Worm (Caenorhabditis elegans) whole organism, early embryonic: ENCODE results near the gene F52H3.11.

ENCODE experiments used
- F13C5.2 ChIP-seq: sonication (generic microtip); optimal IDR thresholded peaks from 2 replicates; lab custom pipeline; 2017; ENCODE audit warnings: mild to moderate bottlenecking, missing genetic modification characterization, inconsistent platforms, missing compliant biosample characterization
- ama-1 ChIP-seq: fragments of 150-350 bp; optimal IDR thresholded peaks from 2 replicates; lab custom pipeline; 2014
- ceh-13 ChIP-seq: fragments of 200-800 bp; sonication (Bioruptor generic); optimal IDR thresholded peaks from 2 replicates; lab custom pipeline; 2018; ENCODE audit warnings: mild to moderate bottlenecking, missing genetic modification characterization, missing compliant biosample characterization
- ceh-36 ChIP-seq: sonication (generic microtip); optimal IDR thresholded peaks from 2 replicates; lab custom pipeline; 2016; ENCODE audit warnings: missing genetic modification characterization, inconsistent platforms, missing compliant biosample characterization
- ets-7 ChIP-seq: sonication (generic microtip); optimal IDR thresholded peaks from 2 replicates; lab custom pipeline; 2016; ENCODE audit warnings: missing genotype, missing genetic modification characterization, missing compliant biosample characterization
- flt-1 ChIP-seq: fragments of 200-800 bp; sonication (Bioruptor generic); IDR thresholded peaks from 2 replicates; pipeline ENCODE4 v1.3.6; 2022; ENCODE audit warnings: missing genetic modification characterization, missing compliant biosample characterization
- hmbx-1 ChIP-seq: sonication (generic microtip); optimal IDR thresholded peaks from 2 replicates; lab custom pipeline; 2016; ENCODE audit warnings: mild to moderate bottlenecking, missing genetic modification characterization, missing compliant biosample characterization
- hmg-4 ChIP-seq: fragments of 200-800 bp; sonication (Bioruptor generic); optimal IDR thresholded peaks from 2 replicates; lab custom pipeline; 2018; ENCODE audit warnings: mild to moderate bottlenecking, missing genetic modification characterization, missing compliant biosample characterization
- hnd-1 ChIP-seq: sonication (generic microtip); optimal IDR thresholded peaks from 2 replicates; lab custom pipeline; 2016; ENCODE audit warnings: missing genetic modification characterization, missing compliant biosample characterization
- pes-1 ChIP-seq: fragments of 200-800 bp; sonication (Bioruptor generic); IDR thresholded peaks from 2 replicates; pipeline ENCODE4 v1.3.6; 2022; ENCODE audit warnings: missing genetic modification reagents, missing genetic modification characterization, missing compliant biosample characterization
- sea-1 ChIP-seq: fragments of 200-800 bp; sonication (Bioruptor generic); conservative IDR thresholded peaks from 2 replicates; pipeline ENCODE4 v1.3.6; 2022; ENCODE audit warnings: missing genetic modification characterization, missing compliant biosample characterization
- tra-4 ChIP-seq: sonication (generic microtip); optimal IDR thresholded peaks from 2 replicates; lab custom pipeline; 2017; ENCODE audit warnings: missing genetic modification characterization, missing compliant biosample characterization

ce11 chrII:10060508-10060907 lies 15.5 kb upstream of the F52H3.11 start, which contains the start of gene stg-1:
- TF ChIP-seq ama-1 (lab: Kevin White, UChicago) (no peak), tra-4 (tag; lab: Kevin White, UChicago) (no peak), hmg-4 (GFP tag; lab: Kevin White, UChicago) (no peak), ceh-36 (no peak), hnd-1 (tag; lab: Kevin White, UChicago) (no peak), F13C5.2 (tag; lab: Kevin White, UChicago) (no peak), pes-1 (GFP tag; lab: Robert Waterston, UW) (no peak), ets-7 (tag; lab: Kevin White, UChicago) (no peak), flt-1 (GFP tag; lab: Robert Waterston, UW) (no peak), ceh-13 (no peak), sea-1 (GFP tag; lab: Robert Waterston, UW) (no peak), hmbx-1 (no peak)
